Worm (Caenorhabditis elegans): ENCODE results near the gene T21B4.15.

Gene T21B4.15

DNA sequence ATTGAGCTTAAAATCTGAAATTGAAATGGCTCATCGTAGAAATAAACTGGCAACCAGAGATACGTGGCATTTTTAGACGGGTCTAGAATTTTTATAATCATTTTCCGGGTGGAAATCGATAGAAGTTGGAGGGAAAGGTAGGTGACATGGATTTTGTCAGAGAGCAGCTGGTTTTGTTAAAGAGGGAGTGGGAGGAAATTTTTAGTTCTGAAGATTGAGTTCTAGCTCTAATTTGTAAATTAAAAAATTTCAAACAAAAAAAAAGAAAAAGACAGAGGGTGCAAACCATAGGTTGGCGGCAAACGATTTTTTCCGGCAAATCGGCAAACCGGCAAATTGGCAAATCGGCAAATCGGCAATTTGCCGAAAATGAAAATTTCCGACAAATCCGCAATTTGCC lies 33.4 kb upstream of the T21B4.15 start, which contains the start of gene sre-32:
Gene sre-32, minus strand, starts transcription at position 101 of the 400 bp plus-strand sequence.
- no peak for TF ChIP-seq elt-3 (tag; optimal IDR thresholded peaks at IDR 0.05)

ce11 chrII:12457275-12457674 lies 32.7 kb upstream of the T21B4.15 start, which contains the start of gene sre-38:
Gene sre-38 (plus strand): TSS chrII:12457575.
- no peak for TF ChIP-seq unc-120 (tag; optimal IDR thresholded peaks at IDR 0.05; ENCODE audit: poor library complexity, severe bottlenecking)
- TF ChIP-seq ham-2 (GFP tag; optimal IDR thresholded peaks at IDR 0.05), result no peak
- TF ChIP-seq cnd-1 (tag; optimal IDR thresholded peaks at IDR 0.05), result no peak
- no peak for TF ChIP-seq elt-3 (tag; optimal IDR thresholded peaks at IDR 0.05)

- TF ChIP-seq ham-2 (GFP tag; optimal IDR thresholded peaks at IDR 0.05) (no peak), tbx-8 (GFP tag; optimal IDR thresholded peaks at IDR 0.05) (no peak), blmp-1 (tag; optimal IDR thresholded peaks at IDR 0.05) (no peak), lin-13 (tag; optimal IDR thresholded peaks at IDR 0.05) (peak; percentile 9), elt-3 (tag; optimal IDR thresholded peaks at IDR 0.05) (no peak), unc-120 (tag; optimal IDR thresholded peaks at IDR 0.05; ENCODE audit: poor library complexity, severe bottlenecking) (no peak), nhr-2 (tag; optimal IDR thresholded peaks at IDR 0.05) (peak; percentile 38), ceh-83 (GFP tag; optimal IDR thresholded peaks at IDR 0.05) (no peak), ztf-11 (tag; optimal IDR thresholded peaks at IDR 0.05) (no peak), flh-1 (GFP tag; optimal IDR thresholded peaks at IDR 0.05) (no peak), nhr-12 (tag; optimal IDR thresholded peaks at IDR 0.05) (no peak), unc-62 (GFP tag; optimal IDR thresholded peaks at IDR 0.05) (no peak), bed-3 (GFP tag; optimal IDR thresholded peaks at IDR 0.05) (no peak), ceh-39 (tag; optimal IDR thresholded peaks at IDR 0.05) (peak; percentile 37), nhr-237 (tag; optimal IDR thresholded peaks at IDR 0.05) (peak; percentile 54), hlh-1 (tag; optimal IDR thresholded peaks at IDR 0.05) (no peak), mep-1 (tag; optimal IDR thresholded peaks at IDR 0.05) (peak; percentile 72), drap-1 (GFP tag; optimal IDR thresholded peaks at IDR 0.05) (no peak), lsy-2 (tag; optimal IDR thresholded peaks at IDR 0.05) (peak; percentile 82), cnd-1 (tag; optimal IDR thresholded peaks at IDR 0.05) (no peak), ceh-43 (GFP tag; optimal IDR thresholded peaks at IDR 0.05) (no peak), sptf-1 (tag; optimal IDR thresholded peaks at IDR 0.05) (peak; percentile 25), pha-4 (tag; optimal IDR thresholded peaks at IDR 0.05) (peak; percentile 17), ces-1 (GFP tag; optimal IDR thresholded peaks at IDR 0.05) (peak; percentile 70), unc-39 (tag; optimal IDR thresholded peaks at IDR 0.05) (no peak), nhr-28 (tag; optimal IDR thresholded peaks at IDR 0.05) (no peak)
Measured at ce11 chrII:12459422-12459821, 30.6 kb upstream of the T21B4.15 start, which contains the start of gene tag-281. Gene tag-281 (plus strand): TSS chrII:12459761.

- TF ChIP-seq ces-1 (GFP tag; optimal IDR thresholded peaks at IDR 0.05) (no peak), lsy-2 (tag; optimal IDR thresholded peaks at IDR 0.05) (no peak), ceh-43 (GFP tag; optimal IDR thresholded peaks at IDR 0.05) (no peak), nhr-28 (tag; optimal IDR thresholded peaks at IDR 0.05) (no peak), sem-2 (GFP tag; optimal IDR thresholded peaks at IDR 0.05) (no peak), drap-1 (GFP tag; optimal IDR thresholded peaks at IDR 0.05) (no peak), nhr-2 (tag; optimal IDR thresholded peaks at IDR 0.05) (no peak), zip-8 (tag; optimal IDR thresholded peaks at IDR 0.05) (no peak), M03D4.4 (tag; optimal IDR thresholded peaks at IDR 0.05) (no peak), elt-1 (tag; optimal IDR thresholded peaks at IDR 0.05; ENCODE audit: borderline replicate concordance, insufficient read depth) (no peak), sptf-1 (tag; optimal IDR thresholded peaks at IDR 0.05) (no peak), elt-3 (tag; optimal IDR thresholded peaks at IDR 0.05) (no peak), pha-4 (tag; optimal IDR thresholded peaks at IDR 0.05) (no peak), ztf-11 (tag; optimal IDR thresholded peaks at IDR 0.05) (no peak), ceh-39 (tag; optimal IDR thresholded peaks at IDR 0.05) (no peak), hlh-1 (tag; optimal IDR thresholded peaks at IDR 0.05) (no peak)
Measured at ce11 chrII:12460602-12461453, 29.2 kb upstream of the T21B4.15 start, which contains the start of gene tag-280. Gene tag-280 (plus strand): TSS chrII:12460652.

- TF ChIP-seq elt-1 (tag; optimal IDR thresholded peaks at IDR 0.05; ENCODE audit: borderline replicate concordance, insufficient read depth) (no peak), nhr-76 (tag; optimal IDR thresholded peaks at IDR 0.05) (no peak), zip-8 (tag; optimal IDR thresholded peaks at IDR 0.05) (peak; percentile 29), flh-1 (GFP tag; optimal IDR thresholded peaks at IDR 0.05) (no peak), lsy-2 (tag; optimal IDR thresholded peaks at IDR 0.05) (peak; percentile 12), ceh-39 (tag; optimal IDR thresholded peaks at IDR 0.05) (peak; percentile 66), nhr-12 (tag; optimal IDR thresholded peaks at IDR 0.05) (no peak)
Measured at ce11 chrII:12462244-12462643, 27.8 kb upstream of the T21B4.15 start, which contains the start of gene F15A4.2. Gene F15A4.2 (plus strand): TSS chrII:12462544.

All from whole organism, mixed stage, embryonic.